Fruit fly (Drosophila melanogaster): Measurements from ENCODE around the gene elm.

elm gene

dm6 chr3R:5672658-5673217, 18.1 kb upstream of the elm start (continued):
- peak; percentile 86 for TF ChIP-seq crol (GFP tag; IDR thresholded peaks at IDR 0.05)
- peak; percentile 23 for TF ChIP-seq Bdp1 (GFP tag; optimal IDR thresholded peaks at IDR 0.05)
- peak; percentile 62 for TF ChIP-seq CG8281 (tag; optimal IDR thresholded peaks at IDR 0.05)
- TF ChIP-seq ash1 (GFP tag; optimal IDR thresholded peaks at IDR 0.05), result peak; percentile 91
- TF ChIP-seq fru (optimal IDR thresholded peaks at IDR 0.05), result no peak
- no peak for TF ChIP-seq CG17612 (GFP tag; IDR thresholded peaks at IDR 0.05)
- TF ChIP-seq Neu2 (GFP tag; optimal IDR thresholded peaks at IDR 0.05; ENCODE audit: borderline replicate concordance), result no peak
- no peak for TF ChIP-seq jigr1 (GFP tag; IDR thresholded peaks at IDR 0.05)
- TF ChIP-seq Hr51 (GFP tag; optimal IDR thresholded peaks at IDR 0.05), result peak in 1 of 2 experiments; percentile 56
- peak; percentile 81 for TF ChIP-seq CG6683 (GFP tag; optimal IDR thresholded peaks at IDR 0.05)
- TF ChIP-seq crc (GFP tag; optimal IDR thresholded peaks at IDR 0.05), result peak; percentile 30
- peak; percentile 33 for TF ChIP-seq Scr (GFP tag; IDR thresholded peaks at IDR 0.05; ENCODE audit: partially characterized antibody)
- TF ChIP-seq dm (GFP tag; optimal IDR thresholded peaks at IDR 0.05), result peak; percentile 81
- peak; percentile 35; the same call in 1 of the 2 replicates for TF ChIP-seq CG32532 (GFP tag; IDR thresholded peaks at IDR 0.05)
- TF ChIP-seq nerfin-1 (tag; optimal IDR thresholded peaks at IDR 0.05), result peak; percentile 80
- peak; percentile 40 for TF ChIP-seq pum (GFP tag; optimal IDR thresholded peaks at IDR 0.05)
- TF ChIP-seq CG4854 (GFP tag; optimal IDR thresholded peaks at IDR 0.05), result peak; percentile 44
- peak; percentile 59 for TF ChIP-seq CG8089 (GFP tag; optimal IDR thresholded peaks at IDR 0.05)
- peak; percentile 47 for TF ChIP-seq en (GFP tag; optimal IDR thresholded peaks at IDR 0.05)
- TF ChIP-seq CG18619 (GFP tag; optimal IDR thresholded peaks at IDR 0.05), result peak; percentile 86
- no peak for TF ChIP-seq Lpt (GFP tag; optimal IDR thresholded peaks at IDR 0.05)
- peak; percentile 42 for TF ChIP-seq CG4424 (GFP tag; optimal IDR thresholded peaks at IDR 0.05)
- TF ChIP-seq vvl (GFP tag; IDR thresholded peaks at IDR 0.05), result peak; percentile 72; the same call in 1 of the 2 replicates
- peak; percentile 52; the same call in 1 of the 2 replicates for TF ChIP-seq CG1024 (GFP tag; IDR thresholded peaks at IDR 0.05)
- TF ChIP-seq CG1603 (tag; optimal IDR thresholded peaks at IDR 0.05), result peak; percentile 79
- 0 out of 2 replicates have a peak, but pooled peaks have one; percentile 16 for TF ChIP-seq Taf1 (GFP tag; IDR thresholded peaks at IDR 0.05)
- TF ChIP-seq Hsf (GFP tag; optimal IDR thresholded peaks at IDR 0.05), result peak; percentile 47
- TF ChIP-seq lbe (GFP tag; optimal IDR thresholded peaks at IDR 0.05), result peak; percentile 12
- TF ChIP-seq CG14441 (GFP tag; IDR thresholded peaks at IDR 0.05), result 0 out of 2 replicates have a peak, but pooled peaks have one; percentile 38
- peak; percentile 92 for TF ChIP-seq CG18599 (GFP tag; optimal IDR thresholded peaks at IDR 0.05)
- peak; percentile 93 for TF ChIP-seq CG13296 (GFP tag; optimal IDR thresholded peaks at IDR 0.05)
- peak; percentile 83 for TF ChIP-seq CG5180 (GFP tag; optimal IDR thresholded peaks at IDR 0.05)
- peak; percentile 25 for TF ChIP-seq CG6654 (GFP tag; optimal IDR thresholded peaks at IDR 0.05)
- peak; percentile 40 for TF ChIP-seq Xbp1 (GFP tag; optimal IDR thresholded peaks at IDR 0.05)
- TF ChIP-seq NfI (GFP tag; optimal IDR thresholded peaks at IDR 0.05), result peak; percentile 68
- peak; percentile 19 for TF ChIP-seq pzg (GFP tag; optimal IDR thresholded peaks at IDR 0.05)
- peak; percentile 68 for TF ChIP-seq CG11695 (GFP tag; IDR thresholded peaks at IDR 0.05)
- TF ChIP-seq CG30020 (tag; optimal IDR thresholded peaks at IDR 0.05), result peak; percentile 21
- TF ChIP-seq eyg (GFP tag; optimal IDR thresholded peaks at IDR 0.05), result peak; percentile 81
- peak; percentile 55 for TF ChIP-seq CG17802 (tag; optimal IDR thresholded peaks at IDR 0.05)
- peak; percentile 74 for TF ChIP-seq CG8290 (GFP tag; optimal IDR thresholded peaks at IDR 0.05)
- peak; percentile 87 to 92 for TF ChIP-seq CG8290 (tag; optimal IDR thresholded peaks at IDR 0.05)
- TF ChIP-seq crp (GFP tag; optimal IDR thresholded peaks at IDR 0.05), result peak in 1 of 2 experiments; percentile 52
- TF ChIP-seq CoRest (tag; optimal IDR thresholded peaks at IDR 0.05), result peak; percentile 61
- peak; percentile 63 for TF ChIP-seq CG18011 (GFP tag; optimal IDR thresholded peaks at IDR 0.05)
- TF ChIP-seq mam (GFP tag; optimal IDR thresholded peaks at IDR 0.05), result peak; percentile 28
- TF ChIP-seq Elba2 (GFP tag; optimal IDR thresholded peaks at IDR 0.05), result no peak
- peak; percentile 22 for TF ChIP-seq slp2 (GFP tag; optimal IDR thresholded peaks at IDR 0.05)
- TF ChIP-seq CG18764 (GFP tag; optimal IDR thresholded peaks at IDR 0.05), result peak; percentile 74
- peak; percentile 80 for TF ChIP-seq CG17385 (GFP tag; optimal IDR thresholded peaks at IDR 0.05)

Measured in whole organism, embryonic.